Worm (Caenorhabditis elegans): ENCODE results near the gene F10E9.5.

DNA sequence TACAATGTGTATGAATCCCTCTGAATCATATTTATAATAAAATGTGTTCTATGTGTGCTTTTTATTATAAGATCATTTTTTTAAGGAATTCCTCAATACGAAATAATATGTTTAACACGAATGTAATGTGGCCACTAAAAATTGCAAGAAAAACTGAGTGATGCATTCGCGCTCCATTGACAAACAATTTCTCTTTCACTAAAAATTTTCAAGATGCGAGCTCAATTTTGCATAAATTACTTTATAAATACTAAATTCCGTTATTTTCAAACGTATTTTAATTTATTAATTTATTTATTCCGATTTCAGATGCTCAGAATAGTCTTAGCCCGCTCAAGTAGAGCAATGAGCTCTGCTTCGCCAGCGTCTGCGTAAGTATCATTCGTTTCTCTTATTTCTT lies 41.6 kb upstream of the F10E9.5 start, which contains the start of gene mrps-9:
- TF ChIP-seq pqm-1 (tag; optimal IDR thresholded peaks at IDR 0.05) = no peak
- no peak for TF ChIP-seq elt-4 (tag; optimal IDR thresholded peaks at IDR 0.05)
- TF ChIP-seq hlh-13 (GFP tag; optimal IDR thresholded peaks at IDR 0.05) = no peak
